Worm (Caenorhabditis elegans): ENCODE results near the gene col-122.

col-122 gene

ce11 chrIV:9563079-9563478, at the start of gene col-122:
col-122 (plus strand) TSS chrIV:9563379.
- TF ChIP-seq cog-1 (tag; optimal IDR thresholded peaks at IDR 0.05), result no peak
- TF ChIP-seq klf-2 (GFP tag; conservative IDR thresholded peaks at IDR 0.05), result no peak
- no peak for TF ChIP-seq ref-1 (GFP tag; conservative IDR thresholded peaks at IDR 0.05)
- no peak for TF ChIP-seq flt-1 (GFP tag; IDR thresholded peaks at IDR 0.05)
- TF ChIP-seq ztf-23 (GFP tag; IDR thresholded peaks at IDR 0.05), result no peak
- TF ChIP-seq T22C8.4 (GFP tag; IDR thresholded peaks at IDR 0.05), result no peak
- no peak for TF ChIP-seq tab-1 (GFP tag; IDR thresholded peaks at IDR 0.05)
- TF ChIP-seq med-1 (GFP tag; optimal IDR thresholded peaks at IDR 0.05; ENCODE audit: insufficient read depth), result no peak

ce11 chrIV:9514132-9514531, 49.0 kb upstream of the col-122 start:
- TF ChIP-seq med-1 (GFP tag; optimal IDR thresholded peaks at IDR 0.05; ENCODE audit: insufficient read depth), result no peak
- no peak for TF ChIP-seq klf-2 (GFP tag; conservative IDR thresholded peaks at IDR 0.05)

ce11 chrIV:9516831-9517230, 46.3 kb upstream of the col-122 start, which contains the start of gene C33A12.19:
C33A12.19 (plus strand) TSS chrIV:9516999.
- TF ChIP-seq T22C8.4 (GFP tag; IDR thresholded peaks at IDR 0.05), result no peak
- no peak for TF ChIP-seq ref-1 (GFP tag; conservative IDR thresholded peaks at IDR 0.05)
- no peak for TF ChIP-seq klf-2 (GFP tag; conservative IDR thresholded peaks at IDR 0.05)
- TF ChIP-seq med-1 (GFP tag; optimal IDR thresholded peaks at IDR 0.05; ENCODE audit: insufficient read depth), result no peak
- TF ChIP-seq tab-1 (GFP tag; IDR thresholded peaks at IDR 0.05), result no peak
- TF ChIP-seq ztf-29 (GFP tag; IDR thresholded peaks at IDR 0.05), result no peak
- no peak for TF ChIP-seq cog-1 (tag; optimal IDR thresholded peaks at IDR 0.05)

- TF ChIP-seq cog-1 (tag; optimal IDR thresholded peaks at IDR 0.05) (no peak), klf-2 (GFP tag; conservative IDR thresholded peaks at IDR 0.05) (no peak), ref-1 (GFP tag; conservative IDR thresholded peaks at IDR 0.05) (no peak)
Measured at ce11 chrIV:9518608-9519007, 44.6 kb upstream of the col-122 start, which contains the start of gene nlp-35. nlp-35 (minus strand) TSS chrIV:9518926.

- TF ChIP-seq T22C8.4 (GFP tag; IDR thresholded peaks at IDR 0.05), result no peak
- TF ChIP-seq tab-1 (GFP tag; IDR thresholded peaks at IDR 0.05), result no peak
- TF ChIP-seq ref-1 (GFP tag; conservative IDR thresholded peaks at IDR 0.05), result no peak
- no peak for TF ChIP-seq klf-2 (GFP tag; conservative IDR thresholded peaks at IDR 0.05)
- no peak for TF ChIP-seq ztf-23 (GFP tag; IDR thresholded peaks at IDR 0.05)
- no peak for TF ChIP-seq ztf-29 (GFP tag; IDR thresholded peaks at IDR 0.05)
- TF ChIP-seq cog-1 (tag; optimal IDR thresholded peaks at IDR 0.05), result no peak
- no peak for TF ChIP-seq flt-1 (GFP tag; IDR thresholded peaks at IDR 0.05)
- TF ChIP-seq med-1 (GFP tag; optimal IDR thresholded peaks at IDR 0.05; ENCODE audit: insufficient read depth), result no peak
Measured at ce11 chrIV:9520629-9521028, 42.5 kb upstream of the col-122 start.

ce11 chrIV:9523139-9523538, 40.0 kb upstream of the col-122 start:
- TF ChIP-seq ref-1 (GFP tag; conservative IDR thresholded peaks at IDR 0.05) (no peak), cog-1 (tag; optimal IDR thresholded peaks at IDR 0.05) (no peak), med-1 (GFP tag; optimal IDR thresholded peaks at IDR 0.05; ENCODE audit: insufficient read depth) (no peak), T22C8.4 (GFP tag; IDR thresholded peaks at IDR 0.05) (no peak), ztf-23 (GFP tag; IDR thresholded peaks at IDR 0.05) (no peak), klf-2 (GFP tag; conservative IDR thresholded peaks at IDR 0.05) (no peak), ztf-29 (GFP tag; IDR thresholded peaks at IDR 0.05) (no peak), flt-1 (GFP tag; IDR thresholded peaks at IDR 0.05) (no peak), tab-1 (GFP tag; IDR thresholded peaks at IDR 0.05) (no peak)

ce11 chrIV:9524849-9525460, 38.2 kb upstream of the col-122 start, which contains the start of gene ndua-5:
ndua-5 (minus strand) TSS chrIV:9524899.
- TF ChIP-seq flt-1 (GFP tag; IDR thresholded peaks at IDR 0.05) (no peak), tab-1 (GFP tag; IDR thresholded peaks at IDR 0.05) (no peak), ref-1 (GFP tag; conservative IDR thresholded peaks at IDR 0.05) (no peak), ztf-23 (GFP tag; IDR thresholded peaks at IDR 0.05) (no peak), ztf-29 (GFP tag; IDR thresholded peaks at IDR 0.05) (no peak), cog-1 (tag; optimal IDR thresholded peaks at IDR 0.05) (no peak), T22C8.4 (GFP tag; IDR thresholded peaks at IDR 0.05) (no peak), med-1 (GFP tag; optimal IDR thresholded peaks at IDR 0.05; ENCODE audit: insufficient read depth) (no peak), klf-2 (GFP tag; conservative IDR thresholded peaks at IDR 0.05) (no peak)

- TF ChIP-seq klf-2 (GFP tag; conservative IDR thresholded peaks at IDR 0.05) (no peak), ztf-29 (GFP tag; IDR thresholded peaks at IDR 0.05) (no peak), ztf-23 (GFP tag; IDR thresholded peaks at IDR 0.05) (no peak), tab-1 (GFP tag; IDR thresholded peaks at IDR 0.05) (no peak), med-1 (GFP tag; optimal IDR thresholded peaks at IDR 0.05; ENCODE audit: insufficient read depth) (no peak), flt-1 (GFP tag; IDR thresholded peaks at IDR 0.05) (no peak), T22C8.4 (GFP tag; IDR thresholded peaks at IDR 0.05) (no peak), cog-1 (tag; optimal IDR thresholded peaks at IDR 0.05) (no peak), ref-1 (GFP tag; conservative IDR thresholded peaks at IDR 0.05) (no peak)
Measured at ce11 chrIV:9525682-9526416, 37.3 kb upstream of the col-122 start, which contains the start of gene elo-1. elo-1 (plus strand) TSS chrIV:9526366.

ce11 chrIV:9527002-9527401, 36.2 kb upstream of the col-122 start:
- TF ChIP-seq med-1 (GFP tag; optimal IDR thresholded peaks at IDR 0.05; ENCODE audit: insufficient read depth) (no peak), tab-1 (GFP tag; IDR thresholded peaks at IDR 0.05) (no peak), ztf-23 (GFP tag; IDR thresholded peaks at IDR 0.05) (no peak), cog-1 (tag; optimal IDR thresholded peaks at IDR 0.05) (no peak), flt-1 (GFP tag; IDR thresholded peaks at IDR 0.05) (no peak), ztf-29 (GFP tag; IDR thresholded peaks at IDR 0.05) (no peak)

- TF ChIP-seq med-1 (GFP tag; optimal IDR thresholded peaks at IDR 0.05; ENCODE audit: insufficient read depth), result no peak
- no peak for TF ChIP-seq ztf-29 (GFP tag; IDR thresholded peaks at IDR 0.05)
- no peak for TF ChIP-seq tab-1 (GFP tag; IDR thresholded peaks at IDR 0.05)
- TF ChIP-seq klf-2 (GFP tag; conservative IDR thresholded peaks at IDR 0.05), result no peak
- TF ChIP-seq T22C8.4 (GFP tag; IDR thresholded peaks at IDR 0.05), result no peak
- no peak for TF ChIP-seq ztf-23 (GFP tag; IDR thresholded peaks at IDR 0.05)
- TF ChIP-seq cog-1 (tag; optimal IDR thresholded peaks at IDR 0.05), result no peak
- TF ChIP-seq ref-1 (GFP tag; conservative IDR thresholded peaks at IDR 0.05), result no peak
- no peak for TF ChIP-seq flt-1 (GFP tag; IDR thresholded peaks at IDR 0.05)
Measured at ce11 chrIV:9529647-9530046, 33.5 kb upstream of the col-122 start, which contains the start of gene elo-7. elo-7 (plus strand) TSS chrIV:9529947.

All from whole organism, midembryonic.